Fruit fly (Drosophila melanogaster) whole organism, embryonic: ENCODE results near the gene CG43759.

Experiments
- Atf6 ChIP-seq: fragments of 200-800 bp; sonication (Bioruptor generic); IDR thresholded peaks from 2 replicates; pipeline ENCODE4 v1.3.6; 2022; ENCODE audit warnings: missing biosample characterization, missing genetic modification characterization
- B-H2 ChIP-seq: fragments of 200-800 bp; sonication (Bioruptor generic); optimal IDR thresholded peaks from 2 replicates; lab custom pipeline; 2018; ENCODE audit warnings: missing biosample characterization, mild to moderate bottlenecking, missing genetic modification characterization
- Blimp-1 ChIP-seq: fragments of 200-800 bp; sonication (Bioruptor generic); optimal IDR thresholded peaks from 3 replicates; lab custom pipeline; 2018; ENCODE audit warnings: missing biosample characterization, missing genetic modification characterization, mild to moderate bottlenecking, moderate library complexity, missing genetic modification reagents
- CG10462 ChIP-seq: fragments of 200-800 bp; sonication (Bioruptor generic); optimal IDR thresholded peaks from 2 replicates; lab custom pipeline; 2016; ENCODE audit warnings: missing biosample characterization, missing genetic modification characterization
- CG10979 ChIP-seq: fragments of 200-800 bp; sonication (Bioruptor generic); optimal IDR thresholded peaks from 2 replicates; lab custom pipeline; 2018; ENCODE audit warnings: missing biosample characterization, mild to moderate bottlenecking, missing genetic modification characterization, moderate library complexity
- CG12104 ChIP-seq: fragments of 200-800 bp; sonication (Bioruptor generic); optimal IDR thresholded peaks from 3 replicates; lab custom pipeline; 2016; ENCODE audit warnings: missing biosample characterization, missing genetic modification characterization
- CG12219 ChIP-seq: fragments of 200-800 bp; sonication (Bioruptor generic); optimal IDR thresholded peaks from 3 replicates; lab custom pipeline; 2018; ENCODE audit warnings: missing biosample characterization, mild to moderate bottlenecking, missing genetic modification characterization
- CG12769 ChIP-seq: fragments of 200-800 bp; sonication (Bioruptor generic); optimal IDR thresholded peaks from 2 replicates; lab custom pipeline; 2019; ENCODE audit warnings: missing biosample characterization, mild to moderate bottlenecking, missing genetic modification characterization, moderate library complexity
- CG1603 ChIP-seq: fragments of 200-800 bp; sonication (Bioruptor generic); optimal IDR thresholded peaks from 2 replicates; lab custom pipeline; 2019; ENCODE audit warnings: missing biosample characterization, mild to moderate bottlenecking, missing genetic modification characterization, moderate library complexity
- CG17829 ChIP-seq: fragments of 200-800 bp; optimal IDR thresholded peaks from 2 replicates; lab custom pipeline; 2019; ENCODE audit warnings: missing biosample characterization, mild to moderate bottlenecking, missing genetic modification characterization, moderate library complexity
- CG5180 ChIP-seq: fragments of 200-800 bp; sonication (Bioruptor generic); optimal IDR thresholded peaks from 3 replicates; lab custom pipeline; 2017; ENCODE audit warnings: missing biosample characterization, missing genetic modification characterization, mild to moderate bottlenecking, moderate library complexity, missing genetic modification reagents
- CG5953 ChIP-seq: fragments of 200-800 bp; sonication (Bioruptor generic); IDR thresholded peaks from 2 replicates; pipeline ENCODE4 v1.3.6; 2022; ENCODE audit warnings: missing biosample characterization, missing genetic modification characterization
- CG7839 ChIP-seq: fragments of 200-800 bp; sonication (Bioruptor generic); optimal IDR thresholded peaks from 3 replicates; lab custom pipeline; 2018; ENCODE audit warnings: missing biosample characterization, mild to moderate bottlenecking, missing genetic modification characterization, moderate library complexity
- CG8290 ChIP-seq, 3 experiments: fragments of 200-800 bp; sonication (Bioruptor generic); optimal IDR thresholded peaks; 2 replicates each; lab custom pipeline; 2016 to 2019; ENCODE audit warnings: missing biosample characterization in 3 of 3, missing genetic modification characterization in 3 of 3, mild to moderate bottlenecking in 2 of 3, moderate library complexity in 1 of 3
- CG8359 ChIP-seq: fragments of 200-800 bp; sonication (Bioruptor generic); optimal IDR thresholded peaks from 2 replicates; lab custom pipeline; 2017; ENCODE audit warnings: missing biosample characterization, mild to moderate bottlenecking, missing genetic modification characterization, borderline replicate concordance
- CG8924 ChIP-seq: fragments of 200-800 bp; optimal IDR thresholded peaks from 3 replicates; lab custom pipeline; 2019; ENCODE audit warnings: missing biosample characterization, mild to moderate bottlenecking, missing genetic modification characterization, moderate library complexity
- D19A ChIP-seq: fragments of 200-800 bp; optimal IDR thresholded peaks from 3 replicates; lab custom pipeline; 2019; ENCODE audit warnings: missing biosample characterization, mild to moderate bottlenecking, missing genetic modification characterization, moderate library complexity
- Fer1 ChIP-seq: fragments of 200-800 bp; sonication (Bioruptor generic); optimal IDR thresholded peaks from 2 replicates; lab custom pipeline; 2017; ENCODE audit warnings: missing biosample characterization, mild to moderate bottlenecking, missing genetic modification characterization
- H15 ChIP-seq: fragments of 200-800 bp; sonication (Bioruptor generic); IDR thresholded peaks from 3 replicates; pipeline ENCODE4 v1.3.6; 2022; ENCODE audit warnings: missing biosample characterization, missing genetic modification characterization
- HHEX ChIP-seq: fragments of 200-800 bp; sonication (Bioruptor generic); optimal IDR thresholded peaks from 3 replicates; lab custom pipeline; 2017; ENCODE audit warnings: missing biosample characterization, mild to moderate bottlenecking, missing genetic modification characterization, missing genetic modification reagents
- HLHmδ ChIP-seq: fragments of 200-800 bp; sonication (Bioruptor generic); optimal IDR thresholded peaks from 2 replicates; lab custom pipeline; 2018; ENCODE audit warnings: missing biosample characterization, mild to moderate bottlenecking, missing genetic modification characterization, moderate library complexity
- Lhr ChIP-seq: fragments of 200-800 bp; sonication (Bioruptor generic); optimal IDR thresholded peaks from 3 replicates; lab custom pipeline; 2017; ENCODE audit warnings: mild to moderate bottlenecking, missing biosample characterization, missing genetic modification reagents, missing genetic modification characterization
- Med ChIP-seq: fragments of 200-800 bp; sonication (Bioruptor generic); peaks from one replicate; lab custom pipeline; 2016; ENCODE audit warnings: missing biosample characterization, missing genetic modification characterization, mild to moderate bottlenecking, inconsistent platforms, moderate library complexity
- Meics ChIP-seq: fragments of 200-800 bp; sonication (Bioruptor generic); optimal IDR thresholded peaks from 2 replicates; lab custom pipeline; 2017; ENCODE audit warnings: missing biosample characterization, mild to moderate bottlenecking, missing genetic modification characterization
- Pdp1 ChIP-seq, 2 experiments: fragments of 200-800 bp; sonication (Bioruptor generic); optimal IDR thresholded peaks; 3 replicates each; lab custom pipeline; 2016; ENCODE audit warnings: missing biosample characterization in 2 of 2, missing genetic modification characterization in 2 of 2, mild to moderate bottlenecking in 1 of 2, moderate library complexity in 1 of 2
- Rfx ChIP-seq: fragments of 200-800 bp; sonication (Bioruptor generic); IDR thresholded peaks from 2 replicates; pipeline ENCODE4 v1.3.6; 2022; ENCODE audit warnings: missing biosample characterization, missing genetic modification characterization
- abd-A ChIP-seq: fragments of 200-800 bp; sonication (Bioruptor generic); optimal IDR thresholded peaks from 3 replicates; lab custom pipeline; 2019; ENCODE audit warnings: missing biosample characterization, mild to moderate bottlenecking, missing genetic modification characterization, moderate library complexity
- bbx ChIP-seq: fragments of 200-800 bp; sonication (Bioruptor generic); IDR thresholded peaks from 2 replicates; pipeline ENCODE4 v1.3.6; 2022; ENCODE audit warnings: missing biosample characterization, missing genetic modification characterization; ENCODE audit not compliant: partially characterized antibody
- btn ChIP-seq: fragments of 200-800 bp; sonication (Bioruptor generic); optimal IDR thresholded peaks from 2 replicates; lab custom pipeline; 2016; ENCODE audit warnings: missing biosample characterization, missing genetic modification characterization
- caup ChIP-seq: fragments of 200-800 bp; sonication (Bioruptor generic); optimal IDR thresholded peaks from 3 replicates; lab custom pipeline; 2017; ENCODE audit warnings: missing biosample characterization, mild to moderate bottlenecking, missing genetic modification characterization, moderate library complexity; ENCODE audit not compliant: severe bottlenecking
- chinmo ChIP-seq: fragments of 200-800 bp; sonication (Bioruptor generic); IDR thresholded peaks from 4 replicates; pipeline ENCODE4 v1.3.6; 2022; ENCODE audit warnings: missing biosample characterization, missing genetic modification characterization; ENCODE audit not compliant: partially characterized antibody
- ci ChIP-seq: fragments of 200-800 bp; sonication (Bioruptor generic); IDR thresholded peaks from 3 replicates; pipeline ENCODE4 v1.3.6; 2022; ENCODE audit warnings: missing biosample characterization, missing genetic modification characterization
- ken ChIP-seq: fragments of 200-800 bp; sonication (Bioruptor generic); IDR thresholded peaks from 3 replicates; pipeline ENCODE4 v1.3.6; 2022; ENCODE audit warnings: missing biosample characterization, missing genetic modification characterization
- lab ChIP-seq: fragments of 200-800 bp; sonication (Bioruptor generic); optimal IDR thresholded peaks from 3 replicates; lab custom pipeline; 2017; ENCODE audit warnings: missing biosample characterization, missing genetic modification characterization, mild to moderate bottlenecking, moderate library complexity, missing genetic modification reagents
- nom ChIP-seq: fragments of 200-800 bp; sonication (Bioruptor generic); optimal IDR thresholded peaks from 2 replicates; lab custom pipeline; 2017; ENCODE audit warnings: missing biosample characterization, missing genetic modification characterization, mild to moderate bottlenecking, moderate library complexity, missing genetic modification reagents
- onecut ChIP-seq: fragments of 200-800 bp; sonication (Bioruptor generic); IDR thresholded peaks from 2 replicates; pipeline ENCODE4 v1.3.6; 2022; ENCODE audit warnings: missing biosample characterization, missing genetic modification characterization
- peb ChIP-seq: fragments of 200-800 bp; sonication (Bioruptor generic); IDR thresholded peaks from 2 replicates; pipeline ENCODE4 v1.3.6; 2022; ENCODE audit warnings: missing biosample characterization, missing genetic modification characterization
- phol ChIP-seq: fragments of 200-800 bp; sonication (Bioruptor generic); optimal IDR thresholded peaks from 3 replicates; lab custom pipeline; 2018; ENCODE audit warnings: missing biosample characterization, mild to moderate bottlenecking, missing genetic modification characterization, moderate library complexity
- ranshi ChIP-seq: fragments of 200-800 bp; sonication (Bioruptor generic); IDR thresholded peaks from 2 replicates; pipeline ENCODE4 v1.3.6; 2022; ENCODE audit warnings: missing biosample characterization, missing genetic modification characterization
- run ChIP-seq: fragments of 200-800 bp; sonication (Bioruptor generic); optimal IDR thresholded peaks from 3 replicates; lab custom pipeline; 2018; ENCODE audit warnings: missing biosample characterization, mild to moderate bottlenecking, missing genetic modification characterization
- scrt ChIP-seq: fragments of 200-800 bp; sonication (Bioruptor generic); optimal IDR thresholded peaks from 2 replicates; lab custom pipeline; 2018; ENCODE audit warnings: missing biosample characterization, mild to moderate bottlenecking, missing genetic modification characterization, moderate library complexity
- sd ChIP-seq: fragments of 200-800 bp; sonication (Bioruptor generic); optimal IDR thresholded peaks from 3 replicates; lab custom pipeline; 2018; ENCODE audit warnings: missing biosample characterization, mild to moderate bottlenecking, missing genetic modification characterization, moderate library complexity
- sim ChIP-seq: fragments of 200-800 bp; sonication (Bioruptor generic); IDR thresholded peaks from 2 replicates; pipeline ENCODE4 v1.3.6; 2022; ENCODE audit warnings: missing biosample characterization, missing genetic modification characterization
- sqz ChIP-seq: fragments of 200-800 bp; sonication (Bioruptor generic); optimal IDR thresholded peaks from 3 replicates; lab custom pipeline; 2018; ENCODE audit warnings: missing biosample characterization, mild to moderate bottlenecking, missing genetic modification characterization
- stc ChIP-seq: fragments of 200-800 bp; sonication (Bioruptor generic); IDR thresholded peaks from 2 replicates; pipeline ENCODE4 v1.3.6; 2022; ENCODE audit warnings: missing biosample characterization, missing genetic modification characterization
- sug ChIP-seq: fragments of 200-800 bp; optimal IDR thresholded peaks from 2 replicates; lab custom pipeline; 2019; ENCODE audit warnings: missing biosample characterization, mild to moderate bottlenecking, missing genetic modification characterization, moderate library complexity
- wek ChIP-seq: fragments of 200-800 bp; sonication (Bioruptor generic); optimal IDR thresholded peaks from 3 replicates; lab custom pipeline; 2018; ENCODE audit warnings: missing biosample characterization, mild to moderate bottlenecking, missing genetic modification characterization, moderate library complexity

Gene CG43759

dm6 chrX:18929946-18930562, at the start of gene CG43759:
TSS of gene CG43759 (plus strand) at chrX:18930335.
- TF ChIP-seq ci (GFP tag; lab: Robert Waterston, UW): peak; percentile 58; the same call in 1 of the 3 replicates
- peak; percentile 7 for TF ChIP-seq D19A
- TF ChIP-seq CG10979: peak; percentile 11
- TF ChIP-seq ranshi (GFP tag; lab: Robert Waterston, UW): 0 out of 2 replicates have a peak, but pooled peaks have one; percentile 9
- TF ChIP-seq CG10462: no peak
- peak; percentile 99 for TF ChIP-seq CG5180
- peak; percentile 39 for TF ChIP-seq nom (GFP tag; lab: Kevin White, UChicago)
- TF ChIP-seq bbx: peak; percentile 70
- TF ChIP-seq sd (tag; lab: Kevin White, UChicago): peak; percentile 70
- no peak for TF ChIP-seq CG12104 (GFP tag; lab: Kevin White, UChicago)
- no peak for TF ChIP-seq CG12219 (GFP tag; lab: Kevin White, UChicago)
- TF ChIP-seq phol (tag; lab: Kevin White, UChicago): no peak
- 0 out of 2 replicates have a peak, but pooled peaks have one; percentile 10 for TF ChIP-seq Atf6 (GFP tag; lab: Robert Waterston, UW)
- TF ChIP-seq chinmo (GFP tag; lab: Robert Waterston, UW): peak; percentile 38; the same call in 1 of the 4 replicates
- peak; percentile 42 for TF ChIP-seq sqz (GFP tag; lab: Kevin White, UChicago)
- TF ChIP-seq Rfx (GFP tag; lab: Robert Waterston, UW): no peak
- peak; percentile 43 for TF ChIP-seq abd-A (tag; lab: Kevin White, UChicago)
- peak; percentile 7 for TF ChIP-seq Blimp-1 (GFP tag; lab: Kevin White, UChicago)
- TF ChIP-seq Fer1 (GFP tag; lab: Kevin White, UChicago): peak; percentile 28
- TF ChIP-seq stc (GFP tag; lab: Robert Waterston, UW): peak; percentile 8; the same call in 1 of the 2 replicates
- peak in 1 of 2 experiments; percentile 1 for TF ChIP-seq Pdp1 (GFP tag; optimal IDR thresholded peaks at IDR 0.05; lab: Kevin White, UChicago)
- peak; percentile 95 for TF ChIP-seq CG12769 (tag; lab: Kevin White, UChicago)
- TF ChIP-seq wek (GFP tag; lab: Kevin White, UChicago): peak; percentile 0
- TF ChIP-seq CG5953: 0 out of 2 replicates have a peak, but pooled peaks have one; percentile 12
- peak; percentile 33 for TF ChIP-seq scrt (GFP tag; lab: Kevin White, UChicago)
- no peak for TF ChIP-seq CG7839 (tag; lab: Kevin White, UChicago)
- no peak for TF ChIP-seq H15
- TF ChIP-seq CG1603 (tag; lab: Kevin White, UChicago): peak; percentile 30
- TF ChIP-seq Med (GFP tag; lab: Kevin White, UChicago): peak; percentile 81
- peak; percentile 1 for TF ChIP-seq lab
- peak; percentile 97 for TF ChIP-seq Meics
- no peak for TF ChIP-seq Lhr
- 0 out of 3 replicates have a peak, but pooled peaks have one; percentile 27 for TF ChIP-seq ken (GFP tag; lab: Robert Waterston, UW)
- TF ChIP-seq CG8924: peak; percentile 42
- TF ChIP-seq HHEX: peak; percentile 3
- peak; percentile 37 for TF ChIP-seq CG17829
- peak; percentile 14 for TF ChIP-seq btn
- TF ChIP-seq peb (GFP tag; lab: Robert Waterston, UW): no peak
- no peak for TF ChIP-seq run (tag; lab: Kevin White, UChicago)
- peak; percentile 24 for TF ChIP-seq caup (GFP tag; lab: Kevin White, UChicago)
- no peak for TF ChIP-seq sug (tag; lab: Kevin White, UChicago)
- no peak for TF ChIP-seq sim (GFP tag; lab: Robert Waterston, UW)
- TF ChIP-seq onecut: peak; percentile 41
- TF ChIP-seq CG8359 (GFP tag; lab: Kevin White, UChicago): peak; percentile 0
- TF ChIP-seq B-H2 (GFP tag; lab: Kevin White, UChicago): no peak
- TF ChIP-seq CG8290 (GFP tag; optimal IDR thresholded peaks at IDR 0.05; lab: Kevin White, UChicago): no peak
- peak in 1 of 2 experiments; percentile 58 for TF ChIP-seq CG8290 (tag; optimal IDR thresholded peaks at IDR 0.05; lab: Kevin White, UChicago)
- TF ChIP-seq HLHmδ (GFP tag; lab: Kevin White, UChicago): peak; percentile 56
